Worm (Caenorhabditis elegans): Measurements from ENCODE around the gene C14C11.4.

ce11 chrV:5697581-5697980 lies 50.2 kb downstream of the C14C11.4 start:
- no peak for TF ChIP-seq ama-1 (optimal IDR thresholded peaks at IDR 0.05)
- TF ChIP-seq skn-1 (tag; optimal IDR thresholded peaks at IDR 0.05), result no peak
- no peak for TF ChIP-seq nhr-237 (tag; optimal IDR thresholded peaks at IDR 0.05)
- TF ChIP-seq fkh-10 (GFP tag; optimal IDR thresholded peaks at IDR 0.05), result no peak
- peak; percentile 2 for TF ChIP-seq nhr-71 (tag; optimal IDR thresholded peaks at IDR 0.05)
- TF ChIP-seq lin-35 (GFP tag; optimal IDR thresholded peaks at IDR 0.05), result no peak
- TF ChIP-seq elt-3 (tag; optimal IDR thresholded peaks at IDR 0.05), result peak in 2 of 6 experiments; percentile 5 to 53
- TF ChIP-seq nhr-28 (tag; optimal IDR thresholded peaks at IDR 0.05), result no peak
- TF ChIP-seq mef-2 (tag; optimal IDR thresholded peaks at IDR 0.05), result no peak

All from whole organism, L1 larva.